Worm (Caenorhabditis elegans): ENCODE data around the gene F11D11.6.

Gene F11D11.6

DNA sequence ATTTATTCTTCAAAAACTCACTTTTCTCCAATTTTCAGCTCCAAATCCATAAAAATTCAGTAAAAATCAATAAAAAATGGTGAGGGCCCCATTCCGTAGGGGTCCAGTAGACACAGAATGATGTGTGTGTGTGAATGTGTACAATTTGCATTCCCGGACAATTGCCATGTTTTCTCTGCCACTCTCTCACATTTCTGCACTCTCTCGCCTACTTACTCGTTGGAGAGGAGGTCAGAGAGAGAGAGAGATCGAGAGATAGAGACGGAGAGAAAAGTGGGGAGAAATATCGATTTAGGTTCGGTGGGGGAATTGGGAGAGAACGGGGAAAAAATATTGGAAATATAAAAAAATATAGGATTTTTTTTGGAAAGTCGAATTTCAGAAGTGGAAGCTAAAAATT, 29.3 kb downstream of the F11D11.6 start:
- TF ChIP-seq ztf-23 (GFP tag; IDR thresholded peaks at IDR 0.05) = no peak
- peak; percentile 99 for TF ChIP-seq T22C8.4 (GFP tag; IDR thresholded peaks at IDR 0.05)
- TF ChIP-seq cog-1 (tag; optimal IDR thresholded peaks at IDR 0.05) = peak; percentile 97

- TF ChIP-seq T22C8.4 (GFP tag; IDR thresholded peaks at IDR 0.05) (0 out of 2 replicates have a peak, but pooled peaks have one; percentile 12), tab-1 (GFP tag; IDR thresholded peaks at IDR 0.05) (0 out of 2 replicates have a peak, but pooled peaks have one; percentile 53), med-1 (GFP tag; optimal IDR thresholded peaks at IDR 0.05; ENCODE audit: insufficient read depth) (no peak), flt-1 (GFP tag; IDR thresholded peaks at IDR 0.05) (no peak), ztf-23 (GFP tag; IDR thresholded peaks at IDR 0.05) (no peak), cog-1 (tag; optimal IDR thresholded peaks at IDR 0.05) (no peak)
Measured at ce11 chrV:18722510-18723299, 30.2 kb downstream of the F11D11.6 start.

DNA sequence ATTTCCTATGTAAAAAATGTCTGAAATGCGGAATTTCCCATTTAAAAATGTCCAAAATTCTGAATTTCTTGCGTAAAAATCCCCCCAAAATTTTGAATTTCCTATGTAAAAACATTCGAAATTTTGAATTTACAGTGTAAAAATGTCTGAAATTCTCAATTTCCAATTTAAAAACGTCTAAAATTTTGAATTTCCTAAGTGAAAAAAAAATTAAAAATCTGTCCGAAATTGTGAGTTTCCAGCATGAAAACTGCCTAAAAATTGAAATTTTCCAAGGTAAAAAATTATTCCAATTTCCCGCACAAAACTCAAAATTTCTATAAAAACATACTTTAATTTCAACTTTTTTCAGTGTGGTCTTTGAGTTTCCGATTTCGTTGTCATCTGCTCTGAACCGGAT, 31.1 kb downstream of the F11D11.6 start:
- TF ChIP-seq T22C8.4 (GFP tag; IDR thresholded peaks at IDR 0.05) (no peak), flt-1 (GFP tag; IDR thresholded peaks at IDR 0.05) (no peak)

DNA sequence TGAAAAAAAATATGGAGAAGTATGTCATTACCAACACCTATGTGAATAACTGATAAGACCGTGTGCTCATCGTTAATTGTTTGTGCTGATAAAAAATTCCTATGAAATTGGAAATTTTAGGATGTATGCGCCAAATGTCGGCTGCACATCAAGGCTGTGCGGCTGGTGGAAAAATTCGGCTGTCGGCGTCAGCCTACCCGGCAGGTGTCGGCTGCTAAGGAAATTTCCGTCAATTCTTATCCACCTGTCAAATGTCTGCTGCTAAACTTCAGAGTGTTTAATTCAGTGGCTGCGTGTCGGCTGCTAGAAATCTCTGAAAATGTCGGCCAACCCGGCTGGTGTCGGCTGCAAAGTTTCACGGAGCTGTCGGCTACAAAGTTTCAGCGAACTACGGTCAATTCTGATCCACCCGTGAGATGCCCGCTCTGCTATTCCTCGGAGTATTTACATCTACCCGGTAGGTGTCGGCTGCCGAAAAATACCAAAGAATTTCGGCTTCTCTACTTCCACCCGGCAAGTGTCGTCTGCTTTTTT, 32.9 kb downstream of the F11D11.6 start, which contains the start of gene Y17D7C.2:
Y17D7C.2 (minus strand) TSS at position 32 of the 534 bp plus-strand sequence.
- TF ChIP-seq T22C8.4 (GFP tag; IDR thresholded peaks at IDR 0.05) (0 out of 2 replicates have a peak, but pooled peaks have one; percentile 30), ref-1 (GFP tag; conservative IDR thresholded peaks at IDR 0.05) (no peak), flt-1 (GFP tag; IDR thresholded peaks at IDR 0.05) (no peak), klf-2 (GFP tag; conservative IDR thresholded peaks at IDR 0.05) (no peak), cog-1 (tag; optimal IDR thresholded peaks at IDR 0.05) (no peak), med-1 (GFP tag; optimal IDR thresholded peaks at IDR 0.05; ENCODE audit: insufficient read depth) (peak; percentile 44), tab-1 (GFP tag; IDR thresholded peaks at IDR 0.05) (0 out of 2 replicates have a peak, but pooled peaks have one; percentile 60), ztf-29 (GFP tag; IDR thresholded peaks at IDR 0.05) (no peak), ztf-23 (GFP tag; IDR thresholded peaks at IDR 0.05) (no peak)

ce11 chrV:18719412-18719811, 33.5 kb downstream of the F11D11.6 start:
- no peak for TF ChIP-seq klf-2 (GFP tag; conservative IDR thresholded peaks at IDR 0.05)
- TF ChIP-seq ref-1 (GFP tag; conservative IDR thresholded peaks at IDR 0.05) = peak; percentile 50; the same call in 1 of the 2 replicates
- peak; percentile 46; the same call in 1 of the 2 replicates for TF ChIP-seq tab-1 (GFP tag; IDR thresholded peaks at IDR 0.05)

ce11 chrV:18712118-18712517, 40.8 kb downstream of the F11D11.6 start:
- TF ChIP-seq flt-1 (GFP tag; IDR thresholded peaks at IDR 0.05) (no peak), klf-2 (GFP tag; conservative IDR thresholded peaks at IDR 0.05) (no peak), tab-1 (GFP tag; IDR thresholded peaks at IDR 0.05) (peak; percentile 75), cog-1 (tag; optimal IDR thresholded peaks at IDR 0.05) (no peak), ztf-23 (GFP tag; IDR thresholded peaks at IDR 0.05) (no peak), med-1 (GFP tag; optimal IDR thresholded peaks at IDR 0.05; ENCODE audit: insufficient read depth) (no peak), ref-1 (GFP tag; conservative IDR thresholded peaks at IDR 0.05) (peak; percentile 43), T22C8.4 (GFP tag; IDR thresholded peaks at IDR 0.05) (peak; percentile 54), ztf-29 (GFP tag; IDR thresholded peaks at IDR 0.05) (no peak)

- no peak for TF ChIP-seq T22C8.4 (GFP tag; IDR thresholded peaks at IDR 0.05)
- no peak for TF ChIP-seq ref-1 (GFP tag; conservative IDR thresholded peaks at IDR 0.05)
- TF ChIP-seq klf-2 (GFP tag; conservative IDR thresholded peaks at IDR 0.05) = no peak
- no peak for TF ChIP-seq ztf-23 (GFP tag; IDR thresholded peaks at IDR 0.05)
Measured at ce11 chrV:18711362-18711761, 41.6 kb downstream of the F11D11.6 start.

DNA sequence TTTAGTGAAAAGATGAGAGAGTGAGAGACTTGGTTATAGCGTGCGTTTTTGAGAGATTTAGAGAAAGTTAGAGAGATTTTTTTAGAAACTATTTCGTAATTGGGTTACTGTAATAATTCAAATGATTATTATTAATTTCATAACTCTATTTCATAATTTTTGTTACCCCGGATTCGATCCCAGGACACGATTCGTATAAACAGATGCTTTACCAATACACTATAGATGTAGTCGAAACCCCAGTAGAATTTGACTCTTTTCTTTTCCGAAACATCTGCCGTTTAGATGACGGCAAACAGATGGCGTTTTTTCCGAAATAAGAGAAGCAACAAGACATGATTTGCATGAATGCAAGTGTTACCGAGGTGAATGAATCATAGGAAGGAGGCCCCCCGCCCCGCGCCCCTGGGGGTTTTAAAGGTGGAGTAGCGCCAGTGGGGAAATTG, 42.9 kb downstream of the F11D11.6 start:
- TF ChIP-seq T22C8.4 (GFP tag; IDR thresholded peaks at IDR 0.05) = no peak
- peak; percentile 71; the same call in 1 of the 2 replicates for TF ChIP-seq tab-1 (GFP tag; IDR thresholded peaks at IDR 0.05)
- TF ChIP-seq ztf-29 (GFP tag; IDR thresholded peaks at IDR 0.05) = no peak
- TF ChIP-seq flt-1 (GFP tag; IDR thresholded peaks at IDR 0.05) = no peak
- TF ChIP-seq med-1 (GFP tag; optimal IDR thresholded peaks at IDR 0.05; ENCODE audit: insufficient read depth) = no peak
- TF ChIP-seq klf-2 (GFP tag; conservative IDR thresholded peaks at IDR 0.05) = no peak
- TF ChIP-seq cog-1 (tag; optimal IDR thresholded peaks at IDR 0.05) = peak; percentile 84
- no peak for TF ChIP-seq ztf-23 (GFP tag; IDR thresholded peaks at IDR 0.05)

DNA sequence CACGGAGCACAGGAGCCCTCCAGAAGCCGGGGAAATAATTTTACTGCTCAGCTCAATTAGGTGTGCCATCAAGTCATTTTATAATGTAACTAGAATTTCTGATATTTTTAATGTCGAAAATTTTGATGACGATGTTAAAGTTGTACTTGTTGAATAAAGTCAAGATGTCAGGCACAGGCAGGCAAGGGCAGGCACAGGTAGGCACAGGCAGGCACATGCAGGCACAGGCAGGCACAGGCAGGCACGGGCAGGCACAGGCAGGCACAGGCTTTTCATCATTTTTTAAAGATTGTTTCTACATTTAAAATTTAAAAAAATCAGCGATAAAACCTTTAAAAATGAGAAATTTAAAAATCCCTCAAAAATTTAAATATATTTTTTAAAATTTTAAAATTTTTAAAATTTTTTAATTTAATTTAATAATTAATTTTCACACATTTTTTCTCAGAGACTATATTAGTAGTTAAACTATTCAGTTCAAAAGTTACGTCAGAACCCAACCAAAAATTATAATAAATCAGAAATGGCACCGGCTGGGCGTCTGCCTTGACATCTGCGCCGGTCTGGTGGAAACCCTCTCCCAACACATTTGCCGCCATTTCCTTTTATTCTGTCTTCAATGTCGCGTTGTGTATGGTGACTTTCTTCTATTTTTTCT, 43.6 kb downstream of the F11D11.6 start, which contains the start of gene Y17D7C.6:
Y17D7C.6 (plus strand) TSS at position 608 of the 658 bp plus-strand sequence.
- no peak for TF ChIP-seq ztf-29 (GFP tag; IDR thresholded peaks at IDR 0.05)
- TF ChIP-seq flt-1 (GFP tag; IDR thresholded peaks at IDR 0.05) = no peak
- TF ChIP-seq klf-2 (GFP tag; conservative IDR thresholded peaks at IDR 0.05) = no peak
- no peak for TF ChIP-seq cog-1 (tag; optimal IDR thresholded peaks at IDR 0.05)
- no peak for TF ChIP-seq ztf-23 (GFP tag; IDR thresholded peaks at IDR 0.05)
- TF ChIP-seq tab-1 (GFP tag; IDR thresholded peaks at IDR 0.05) = no peak
- TF ChIP-seq med-1 (GFP tag; optimal IDR thresholded peaks at IDR 0.05; ENCODE audit: insufficient read depth) = no peak
- TF ChIP-seq ref-1 (GFP tag; conservative IDR thresholded peaks at IDR 0.05) = no peak
- TF ChIP-seq T22C8.4 (GFP tag; IDR thresholded peaks at IDR 0.05) = no peak; the same call in 1 of the 2 replicates

DNA sequence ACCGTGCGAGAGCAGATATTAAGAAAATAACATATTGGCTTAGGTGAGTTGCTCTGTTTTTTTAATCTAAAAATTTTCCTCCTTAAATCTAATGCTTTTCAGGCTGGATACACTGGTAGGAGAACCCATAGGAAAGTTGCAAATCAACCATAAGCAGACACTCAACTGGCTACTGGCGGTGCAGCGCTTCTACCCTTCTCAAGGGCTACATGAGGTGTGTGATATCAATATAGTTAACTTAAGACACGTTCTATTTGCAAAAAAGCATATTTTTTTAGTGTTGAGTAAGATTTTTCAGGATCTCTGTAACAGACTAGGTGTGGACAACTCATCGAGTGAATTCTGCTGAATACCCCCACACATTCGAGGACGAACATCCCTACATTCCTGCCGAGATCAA, 44.9 kb downstream of the F11D11.6 start:
- TF ChIP-seq med-1 (GFP tag; optimal IDR thresholded peaks at IDR 0.05; ENCODE audit: insufficient read depth) (no peak), ref-1 (GFP tag; conservative IDR thresholded peaks at IDR 0.05) (no peak), tab-1 (GFP tag; IDR thresholded peaks at IDR 0.05) (no peak), ztf-23 (GFP tag; IDR thresholded peaks at IDR 0.05) (no peak), klf-2 (GFP tag; conservative IDR thresholded peaks at IDR 0.05) (no peak), cog-1 (tag; optimal IDR thresholded peaks at IDR 0.05) (no peak), flt-1 (GFP tag; IDR thresholded peaks at IDR 0.05) (no peak), T22C8.4 (GFP tag; IDR thresholded peaks at IDR 0.05) (no peak), ztf-29 (GFP tag; IDR thresholded peaks at IDR 0.05) (no peak)
